Fruit fly (Drosophila melanogaster) whole organism, prepupa: ENCODE results near the gene Spindly.
A peak's percentile ranks its signal among the peaks of the same experiment; 100 is the strongest.

ENCODE experiments used
- CG3919 ChIP-seq: fragments of 200-800 bp; sonication (Bioruptor generic); optimal IDR thresholded peaks from 3 replicates; lab custom pipeline; 2016; ENCODE audit warnings: missing biosample characterization, missing genetic modification characterization
- Ets96B ChIP-seq: fragments of 200-800 bp; optimal IDR thresholded peaks from 2 replicates; lab custom pipeline; 2019; ENCODE audit warnings: missing biosample characterization, mild to moderate bottlenecking, missing genetic modification characterization, moderate library complexity

Spindly gene

DNA sequence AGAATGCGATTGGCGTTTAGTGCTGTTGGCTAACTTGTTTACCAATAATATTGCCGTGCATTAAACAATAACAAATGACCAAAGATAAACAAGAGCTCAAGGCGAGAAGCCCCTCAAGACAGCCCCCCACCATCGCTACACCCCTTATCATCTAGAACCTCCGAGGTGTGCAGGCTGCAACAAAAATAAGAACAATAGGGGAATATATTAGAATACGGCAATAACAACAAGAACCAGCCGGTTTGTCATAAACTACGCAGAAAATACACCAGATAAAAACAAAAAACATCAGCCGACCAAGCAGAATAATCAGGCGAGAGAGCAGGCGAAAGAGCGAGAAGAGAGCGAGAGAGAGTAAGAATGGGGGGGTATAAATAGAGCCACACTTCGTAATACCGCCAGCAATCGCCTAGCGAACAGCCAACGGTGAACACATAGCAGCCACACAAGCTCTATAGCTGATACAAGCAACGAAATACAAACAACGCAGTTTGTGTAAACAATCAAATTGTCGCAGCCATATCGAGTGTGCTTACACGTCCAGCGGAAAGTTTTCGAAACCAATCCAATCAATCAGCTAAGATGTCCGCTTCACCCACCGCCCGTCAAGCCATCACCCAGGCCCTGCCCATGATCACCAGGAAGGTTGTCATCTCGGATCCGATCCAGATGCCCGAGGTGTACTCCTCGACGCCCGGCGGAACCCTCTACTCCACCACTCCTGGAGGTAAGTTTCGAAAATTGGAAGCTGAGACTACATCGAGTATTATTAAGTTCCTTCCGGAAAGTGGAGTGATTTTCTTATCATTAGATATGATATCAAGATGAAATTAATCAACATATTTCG lies 51.9 kb downstream of the Spindly start, which contains the start of gene Thor (continued):
- TF ChIP-seq Ets96B (tag; lab: Kevin White, UChicago), result no peak
- peak; percentile 49 for TF ChIP-seq CG3919 (GFP tag; lab: Kevin White, UChicago)
